Worm (Caenorhabditis elegans): ENCODE measurements around the gene ZK813.6.

DNA sequence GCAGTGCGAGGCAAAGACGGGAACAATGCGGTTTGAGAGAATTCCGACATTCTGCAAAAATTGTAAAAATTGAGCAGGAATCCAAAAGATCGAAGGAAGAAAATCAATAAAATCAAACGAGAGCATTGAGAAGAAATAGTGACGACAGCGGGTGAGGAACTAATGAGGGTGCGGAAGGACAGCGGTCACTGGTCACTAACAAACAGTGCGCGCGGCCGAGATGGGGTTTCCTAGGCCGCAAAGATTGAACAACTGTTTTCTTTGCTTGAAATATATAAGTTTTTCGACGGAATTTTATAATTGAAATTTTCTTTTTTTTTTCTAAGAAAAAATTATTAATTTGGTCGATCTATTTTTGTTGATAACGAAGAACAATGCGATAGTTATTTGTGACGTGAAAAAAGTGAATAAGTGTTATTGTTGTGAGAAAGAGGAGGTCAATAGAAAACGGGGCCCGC is 13.0 kb upstream of the ZK813.6 start, which contains the start of gene unc-78:
- no peak for TF ChIP-seq ama-1 (optimal IDR thresholded peaks at IDR 0.05)
- TF ChIP-seq ZK546.5 (tag; optimal IDR thresholded peaks at IDR 0.05) = no peak
- TF ChIP-seq nhr-25 (tag; optimal IDR thresholded peaks at IDR 0.05) = no peak
- no peak for TF ChIP-seq nhr-237 (tag; optimal IDR thresholded peaks at IDR 0.05)

Data from whole organism, L3 larva.